Fruit fly (Drosophila melanogaster) whole organism, embryonic: Measurements from ENCODE around the gene endos.

Experiments used
- Bgb ChIP-seq: fragments of 200-800 bp; sonication (Bioruptor generic); IDR thresholded peaks from 2 replicates; pipeline ENCODE4 v1.3.6; 2022; ENCODE audit warnings: missing biosample characterization, missing genetic modification characterization; ENCODE audit not compliant: partially characterized antibody
- CG10147 ChIP-seq: fragments of 200-800 bp; sonication (Bioruptor generic); optimal IDR thresholded peaks from 2 replicates; lab custom pipeline; 2019; ENCODE audit warnings: missing biosample characterization, mild to moderate bottlenecking, missing genetic modification characterization, moderate library complexity
- CG11560 ChIP-seq: fragments of 200-800 bp; sonication (Bioruptor generic); IDR thresholded peaks from 3 replicates; pipeline ENCODE4 v1.3.6; 2022; ENCODE audit warnings: missing biosample characterization, missing genetic modification characterization
- CG12155 ChIP-seq: fragments of 200-800 bp; sonication (Bioruptor generic); optimal IDR thresholded peaks from 3 replicates; lab custom pipeline; 2016; ENCODE audit warnings: missing biosample characterization, missing genetic modification characterization
- CG12391 ChIP-seq: fragments of 200-800 bp; sonication (Bioruptor generic); optimal IDR thresholded peaks from 3 replicates; lab custom pipeline; 2018; ENCODE audit warnings: missing biosample characterization, mild to moderate bottlenecking, missing genetic modification characterization, moderate library complexity
- CG15269 ChIP-seq: fragments of 200-800 bp; sonication (Bioruptor generic); optimal IDR thresholded peaks from 2 replicates; lab custom pipeline; 2018; ENCODE audit warnings: missing biosample characterization, mild to moderate bottlenecking, missing genetic modification characterization, moderate library complexity
- CG15514 ChIP-seq: fragments of 200-800 bp; sonication (Bioruptor generic); optimal IDR thresholded peaks from 3 replicates; lab custom pipeline; 2017; ENCODE audit warnings: missing biosample characterization, missing genetic modification characterization, mild to moderate bottlenecking, moderate library complexity, missing genetic modification reagents
- CG1603 ChIP-seq: fragments of 200-800 bp; sonication (Bioruptor generic); optimal IDR thresholded peaks from 2 replicates; lab custom pipeline; 2019; ENCODE audit warnings: missing biosample characterization, mild to moderate bottlenecking, missing genetic modification characterization, moderate library complexity
- CG17361 ChIP-seq: fragments of 200-800 bp; sonication (Bioruptor generic); IDR thresholded peaks from 3 replicates; pipeline ENCODE4 v1.3.6; 2022; ENCODE audit warnings: missing biosample characterization, missing genetic modification characterization
- CG1792 ChIP-seq: fragments of 200-800 bp; sonication (Bioruptor generic); optimal IDR thresholded peaks from 2 replicates; lab custom pipeline; 2016; ENCODE audit warnings: missing biosample characterization, missing genetic modification characterization
- CG2712 ChIP-seq: fragments of 200-800 bp; optimal IDR thresholded peaks from 3 replicates; lab custom pipeline; 2019; ENCODE audit warnings: missing biosample characterization, mild to moderate bottlenecking, missing genetic modification characterization, moderate library complexity
- CG32767 ChIP-seq: fragments of 200-800 bp; sonication (Bioruptor generic); IDR thresholded peaks from 2 replicates; pipeline ENCODE4 v1.3.6; 2022; ENCODE audit warnings: missing biosample characterization, missing genetic modification characterization
- CG43689 ChIP-seq: fragments of 200-800 bp; sonication (Bioruptor generic); IDR thresholded peaks from 2 replicates; pipeline ENCODE4 v1.3.6; 2022; ENCODE audit warnings: missing biosample characterization, missing genetic modification characterization
- CG4404 ChIP-seq: fragments of 200-800 bp; sonication (Bioruptor generic); IDR thresholded peaks from 2 replicates; pipeline ENCODE4 v1.3.6; 2022; ENCODE audit warnings: missing biosample characterization, missing genetic modification characterization
- CG6813 ChIP-seq: fragments of 200-800 bp; sonication (Bioruptor generic); optimal IDR thresholded peaks from 2 replicates; lab custom pipeline; 2017; ENCODE audit warnings: missing biosample characterization, missing genetic modification characterization, mild to moderate bottlenecking, moderate library complexity, missing genetic modification reagents
- CG7786 ChIP-seq: fragments of 200-800 bp; sonication (Bioruptor generic); optimal IDR thresholded peaks from 2 replicates; lab custom pipeline; 2016; ENCODE audit warnings: missing biosample characterization, missing genetic modification characterization
- CG7839 ChIP-seq: fragments of 200-800 bp; sonication (Bioruptor generic); optimal IDR thresholded peaks from 3 replicates; lab custom pipeline; 2018; ENCODE audit warnings: missing biosample characterization, mild to moderate bottlenecking, missing genetic modification characterization, moderate library complexity
- CG8281 ChIP-seq: fragments of 200-800 bp; sonication (Bioruptor generic); optimal IDR thresholded peaks from 2 replicates; lab custom pipeline; 2018; ENCODE audit warnings: missing biosample characterization, mild to moderate bottlenecking, missing genetic modification characterization, moderate library complexity
- CG8388 ChIP-seq: fragments of 200-800 bp; sonication (Bioruptor generic); optimal IDR thresholded peaks from 2 replicates; lab custom pipeline; 2019; ENCODE audit warnings: missing biosample characterization, mild to moderate bottlenecking, missing genetic modification characterization, moderate library complexity
- CG9932 ChIP-seq: fragments of 200-800 bp; sonication (Bioruptor generic); IDR thresholded peaks from 2 replicates; pipeline ENCODE4 v1.3.6; 2022; ENCODE audit warnings: missing biosample characterization, missing genetic modification characterization
- Dbx ChIP-seq: fragments of 200-800 bp; sonication (Bioruptor generic); IDR thresholded peaks from 3 replicates; pipeline ENCODE4 v1.3.6; 2022; ENCODE audit warnings: missing biosample characterization, missing genetic modification characterization
- Dll ChIP-seq: fragments of 200-800 bp; sonication (Bioruptor generic); IDR thresholded peaks from 4 replicates; pipeline ENCODE4 v1.3.6; 2022; ENCODE audit warnings: missing biosample characterization, missing genetic modification characterization; ENCODE audit not compliant: partially characterized antibody
- Dp ChIP-seq: fragments of 200-800 bp; sonication (Bioruptor generic); optimal IDR thresholded peaks from 2 replicates; lab custom pipeline; 2018; ENCODE audit warnings: missing biosample characterization, mild to moderate bottlenecking, missing genetic modification characterization, moderate library complexity
- Dref ChIP-seq: fragments of 200-800 bp; sonication (Bioruptor generic); IDR thresholded peaks from 2 replicates; pipeline ENCODE4 v1.3.6; 2022; ENCODE audit warnings: missing biosample characterization, missing genetic modification characterization
- E2f1 ChIP-seq: fragments of 200-800 bp; sonication (Bioruptor generic); IDR thresholded peaks from 2 replicates; pipeline ENCODE4 v1.3.6; 2022; ENCODE audit warnings: missing biosample characterization, missing genetic modification characterization
- Ets97D ChIP-seq: fragments of 200-800 bp; sonication (Bioruptor generic); optimal IDR thresholded peaks from 3 replicates; lab custom pipeline; 2016; ENCODE audit warnings: missing biosample characterization, missing genetic modification characterization
- Fer1 ChIP-seq: fragments of 200-800 bp; sonication (Bioruptor generic); optimal IDR thresholded peaks from 2 replicates; lab custom pipeline; 2017; ENCODE audit warnings: missing biosample characterization, mild to moderate bottlenecking, missing genetic modification characterization
- HmgD ChIP-seq: fragments of 200-800 bp; sonication (Bioruptor generic); optimal IDR thresholded peaks from 3 replicates; lab custom pipeline; 2016; ENCODE audit warnings: missing biosample characterization, missing genetic modification characterization
- Hmr ChIP-seq: fragments of 200-800 bp; sonication (Bioruptor generic); optimal IDR thresholded peaks from 3 replicates; lab custom pipeline; 2017; ENCODE audit warnings: mild to moderate bottlenecking, missing biosample characterization, missing genetic modification reagents, missing genetic modification characterization
- Mad ChIP-seq: fragments of 200-800 bp; sonication (Bioruptor generic); optimal IDR thresholded peaks from 2 replicates; lab custom pipeline; 2016; ENCODE audit warnings: missing biosample characterization, missing genetic modification characterization
- Nf-YC ChIP-seq: fragments of 200-800 bp; optimal IDR thresholded peaks from 3 replicates; lab custom pipeline; 2019; ENCODE audit warnings: missing biosample characterization, mild to moderate bottlenecking, missing genetic modification characterization, moderate library complexity
- NfI ChIP-seq: fragments of 200-800 bp; sonication (Bioruptor generic); optimal IDR thresholded peaks from 3 replicates; lab custom pipeline; 2018; ENCODE audit warnings: missing biosample characterization, mild to moderate bottlenecking, missing genetic modification characterization, moderate library complexity
- Ssrp ChIP-seq: fragments of 200-800 bp; sonication (Bioruptor generic); optimal IDR thresholded peaks from 2 replicates; lab custom pipeline; 2018; ENCODE audit warnings: missing biosample characterization, mild to moderate bottlenecking, missing genetic modification characterization, moderate library complexity
- Usf ChIP-seq: fragments of 200-800 bp; sonication (Bioruptor generic); optimal IDR thresholded peaks from 2 replicates; lab custom pipeline; 2017; ENCODE audit warnings: missing genotype, missing biosample characterization, missing genetic modification characterization
- YL-1 ChIP-seq: fragments of 200-800 bp; sonication (Bioruptor generic); optimal IDR thresholded peaks from 3 replicates; lab custom pipeline; 2017; ENCODE audit warnings: missing biosample characterization, mild to moderate bottlenecking, missing genetic modification characterization
- cad ChIP-seq: fragments of >200 bp; optimal IDR thresholded peaks from 2 replicates; lab custom pipeline; 2017; ENCODE audit warnings: missing biosample characterization, missing genetic modification characterization
- cwo ChIP-seq: fragments of 200-800 bp; sonication (Bioruptor generic); optimal IDR thresholded peaks from 3 replicates; lab custom pipeline; 2017; ENCODE audit warnings: missing biosample characterization, missing genetic modification characterization, mild to moderate bottlenecking, moderate library complexity, missing genetic modification reagents
- emc ChIP-seq: fragments of 200-800 bp; sonication (Bioruptor generic); optimal IDR thresholded peaks from 2 replicates; lab custom pipeline; 2016; ENCODE audit warnings: missing biosample characterization, missing genetic modification characterization
- fu2 ChIP-seq: fragments of 200-800 bp; sonication (Bioruptor generic); optimal IDR thresholded peaks from 2 replicates; lab custom pipeline; 2016; ENCODE audit warnings: missing biosample characterization, missing genetic modification characterization
- hb ChIP-seq: fragments of 200-800 bp; sonication (Bioruptor generic); IDR thresholded peaks from 3 replicates; pipeline ENCODE4 v1.3.6; 2022; ENCODE audit warnings: missing biosample characterization, missing genetic modification characterization; ENCODE audit not compliant: partially characterized antibody
- jumu ChIP-seq: fragments of 200-800 bp; sonication (Bioruptor generic); optimal IDR thresholded peaks from 3 replicates; lab custom pipeline; 2016; ENCODE audit warnings: missing biosample characterization, missing genetic modification characterization
- onecut ChIP-seq: fragments of 200-800 bp; sonication (Bioruptor generic); IDR thresholded peaks from 2 replicates; pipeline ENCODE4 v1.3.6; 2022; ENCODE audit warnings: missing biosample characterization, missing genetic modification characterization
- pan ChIP-seq, 4 experiments: fragments of >200 bp in 3 of 4; fragments of 200-800 bp in 1 of 4; sonication (Bioruptor generic) in 1 of 4; optimal IDR thresholded peaks in 3 of 4; IDR thresholded peaks in 1 of 4; 2 replicates each; pipeline versions ENCODE4 v1.3.6 to Lab custom; 2017 to 2022; ENCODE audit warnings: missing biosample characterization in 2 of 4, missing genetic modification characterization in 2 of 4, mixed read lengths in 1 of 4
- pzg ChIP-seq: fragments of 200-800 bp; sonication (Bioruptor generic); optimal IDR thresholded peaks from 3 replicates; lab custom pipeline; 2018; ENCODE audit warnings: missing biosample characterization, mild to moderate bottlenecking, missing genetic modification characterization, moderate library complexity
- tna ChIP-seq: fragments of 200-800 bp; sonication (Bioruptor generic); IDR thresholded peaks from 2 replicates; pipeline ENCODE4 v1.3.6; 2022; ENCODE audit warnings: missing biosample characterization, missing genetic modification characterization; ENCODE audit not compliant: partially characterized antibody
- usp ChIP-seq: fragments of >200 bp; optimal IDR thresholded peaks from 2 replicates; lab custom pipeline; 2017; ENCODE audit warnings: missing biosample characterization, missing genetic modification characterization
- vvl ChIP-seq: fragments of 200-800 bp; sonication (Bioruptor generic); IDR thresholded peaks from 2 replicates; pipeline ENCODE4 v1.3.6; 2022; ENCODE audit warnings: missing biosample characterization, missing genetic modification characterization
- wdn ChIP-seq: fragments of 200-800 bp; sonication (Bioruptor generic); IDR thresholded peaks from 2 replicates; pipeline ENCODE4 v1.3.6; 2022; ENCODE audit warnings: missing biosample characterization, missing genetic modification characterization

The endos gene

DNA sequence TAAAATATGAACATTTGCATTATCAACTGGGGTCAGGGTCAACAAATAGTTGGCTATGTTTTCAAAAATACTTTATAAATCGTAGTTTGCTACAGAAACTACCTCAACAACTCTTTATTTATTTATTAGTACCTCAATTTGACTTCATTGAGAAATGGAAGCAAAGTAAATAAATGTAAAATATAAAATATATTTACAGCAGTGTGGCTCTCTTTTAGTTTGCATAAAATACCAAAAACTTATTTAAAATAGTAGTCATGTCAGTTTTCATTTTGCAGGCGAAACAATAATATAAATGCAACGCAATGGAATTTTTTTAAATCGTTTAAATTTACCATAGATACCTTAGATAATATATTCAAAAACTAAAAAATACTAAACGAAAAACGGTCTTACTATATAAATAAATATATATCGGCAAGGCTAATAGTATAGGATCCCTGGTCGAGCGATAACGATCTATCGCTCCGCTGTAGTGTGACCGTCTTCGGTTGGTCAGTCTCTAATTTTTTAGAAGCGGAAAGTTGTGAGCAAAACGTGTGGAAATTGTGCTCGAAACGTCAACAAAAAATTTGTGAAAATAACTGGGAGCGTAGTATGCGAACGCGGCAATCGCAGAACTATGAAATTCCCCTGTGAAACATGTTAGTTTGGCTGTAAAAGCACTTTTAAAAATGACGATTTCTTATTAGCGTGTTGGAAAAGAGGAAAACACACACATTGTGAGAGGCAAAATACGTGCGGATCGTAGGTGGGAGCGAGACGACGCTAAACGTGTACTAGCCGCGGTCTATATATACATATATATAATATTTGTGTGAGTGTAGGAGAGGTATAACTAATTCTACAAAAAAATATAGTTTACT lies 29.6 kb downstream of the endos start, which contains the start of the genes Nprl3 and upSET (continued):
- TF ChIP-seq tna (GFP tag; lab: Robert Waterston, UW) (peak; percentile 83), CG8281 (tag; lab: Kevin White, UChicago) (no peak), Bgb (GFP tag; lab: Robert Waterston, UW) (peak; percentile 91), CG7839 (peak; percentile 16), emc (GFP tag; lab: Kevin White, UChicago) (no peak), CG43689 (GFP tag; lab: Robert Waterston, UW) (no peak), CG12155 (GFP tag; lab: Kevin White, UChicago) (no peak), hb (peak; percentile 83), CG8388 (GFP tag; lab: Kevin White, UChicago) (no peak), E2f1 (GFP tag; lab: Robert Waterston, UW) (no peak), vvl (0 out of 2 replicates have a peak, but pooled peaks have one; percentile 2), CG12391 (tag; lab: Kevin White, UChicago) (peak; percentile 27), wdn (no peak), CG15269 (tag; lab: Kevin White, UChicago) (no peak), CG6813 (no peak), YL-1 (GFP tag; lab: Kevin White, UChicago) (peak; percentile 81), jumu (no peak), Dbx (0 out of 3 replicates have a peak, but pooled peaks have one; percentile 37), CG2712 (peak; percentile 52), CG9932 (GFP tag; lab: Robert Waterston, UW) (peak; percentile 17; the same call in 1 of the 2 replicates), pan (optimal IDR thresholded peaks at IDR 0.05; lab: Kevin White, UChicago) (no peak), pan (GFP tag; optimal IDR thresholded peaks at IDR 0.05 in 1 of 2, IDR thresholded peaks at IDR 0.05 in 1 of 2) (no peak), usp (no peak), HmgD (peak; percentile 9), Dp (GFP tag; lab: Kevin White, UChicago) (peak; percentile 35), CG1603 (tag; lab: Kevin White, UChicago) (peak; percentile 39), Dref (peak; percentile 68), Ssrp (no peak), CG32767 (no peak), CG10147 (peak; percentile 6), Fer1 (no peak), cwo (GFP tag; lab: Kevin White, UChicago) (no peak), CG17361 (GFP tag; lab: Robert Waterston, UW) (peak; percentile 63; the same call in 2 of the 3 replicates), cad (GFP tag; lab: Kevin White, UChicago) (no peak), pzg (peak; percentile 85), CG15514 (GFP tag; lab: Kevin White, UChicago) (peak; percentile 70), Nf-YC (tag; lab: Kevin White, UChicago) (peak; percentile 60), Usf (GFP tag; lab: Kevin White, UChicago) (no peak), Mad (GFP tag; lab: Kevin White, UChicago) (no peak), Hmr (GFP tag; lab: Kevin White, UChicago) (peak; percentile 34), NfI (GFP tag; lab: Kevin White, UChicago) (peak; percentile 8), CG7786 (no peak), CG1792 (GFP tag; lab: Kevin White, UChicago) (no peak), CG11560 (tag; lab: Robert Waterston, UW) (no peak), CG4404 (GFP tag; lab: Robert Waterston, UW) (no peak), Ets97D (peak; percentile 65), onecut (peak; percentile 78), Dll (GFP tag; lab: Robert Waterston, UW) (peak; percentile 90), fu2 (GFP tag; lab: Kevin White, UChicago) (no peak)
